Worm (Caenorhabditis elegans): ENCODE measurements around the gene D1086.17.

DNA sequence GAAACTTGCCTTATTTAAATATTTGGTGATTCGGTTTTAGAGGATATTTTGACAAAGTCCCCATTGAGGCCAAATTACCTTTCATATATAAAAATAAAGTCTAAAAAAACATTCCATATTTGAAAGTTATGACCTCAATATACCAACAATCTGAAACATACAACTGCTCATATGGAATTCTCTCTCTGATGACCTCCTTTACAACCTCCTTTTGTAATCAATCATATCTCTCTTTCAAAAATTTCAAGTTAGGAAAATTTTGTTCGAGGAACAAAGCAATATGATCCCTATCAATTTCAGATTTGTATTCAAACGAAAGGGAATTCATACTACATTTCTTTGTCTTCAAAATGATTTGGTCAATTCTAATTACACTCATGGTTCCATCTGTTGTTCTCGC is 11.8 kb downstream of the D1086.17 start, which contains the start of gene D1086.6:
- TF ChIP-seq ama-1 (optimal IDR thresholded peaks at IDR 0.05) (no peak), pes-1 (GFP tag; IDR thresholded peaks at IDR 0.05) (no peak), ceh-36 (tag; optimal IDR thresholded peaks at IDR 0.05) (no peak), aly-1 (tag; optimal IDR thresholded peaks at IDR 0.05) (no peak), tra-4 (tag; optimal IDR thresholded peaks at IDR 0.05) (no peak), tbx-11 (GFP tag; IDR thresholded peaks at IDR 0.05) (no peak), hmbx-1 (tag; optimal IDR thresholded peaks at IDR 0.05) (no peak), F13C5.2 (tag; optimal IDR thresholded peaks at IDR 0.05) (no peak), flt-1 (GFP tag; IDR thresholded peaks at IDR 0.05) (no peak), B0310.2 (tag; optimal IDR thresholded peaks at IDR 0.05) (no peak), tbx-37 (GFP tag; conservative IDR thresholded peaks at IDR 0.05) (no peak), hnd-1 (tag; optimal IDR thresholded peaks at IDR 0.05) (no peak)

Measured in whole organism, early embryonic.